Fruit fly (Drosophila melanogaster) whole organism, embryonic: ENCODE results near the gene CG13931.
A peak's percentile ranks its signal among the peaks of the same experiment; 100 is the strongest.

Source experiments
- CG10267 ChIP-seq: fragments of 200-800 bp; sonication (Bioruptor generic); optimal IDR thresholded peaks from 2 replicates; lab custom pipeline; 2018; ENCODE audit warnings: missing biosample characterization, mild to moderate bottlenecking, missing genetic modification characterization, moderate library complexity
- CG10979 ChIP-seq: fragments of 200-800 bp; sonication (Bioruptor generic); optimal IDR thresholded peaks from 2 replicates; lab custom pipeline; 2018; ENCODE audit warnings: missing biosample characterization, mild to moderate bottlenecking, missing genetic modification characterization, moderate library complexity
- CG11695 ChIP-seq: fragments of 200-800 bp; sonication (Bioruptor generic); IDR thresholded peaks from 3 replicates; pipeline ENCODE4 v1.3.6; 2022; ENCODE audit warnings: missing biosample characterization, missing genetic modification characterization
- CG13287 ChIP-seq: fragments of 200-800 bp; sonication (Bioruptor generic); IDR thresholded peaks from 2 replicates; pipeline ENCODE4 v1.3.6; 2022; ENCODE audit warnings: missing biosample characterization, missing genetic modification characterization; ENCODE audit not compliant: partially characterized antibody
- CG14710 ChIP-seq: fragments of 200-800 bp; sonication (Bioruptor generic); optimal IDR thresholded peaks from 3 replicates; lab custom pipeline; 2019; ENCODE audit warnings: missing biosample characterization, mild to moderate bottlenecking, missing genetic modification characterization, moderate library complexity
- CG15514 ChIP-seq: fragments of 200-800 bp; sonication (Bioruptor generic); optimal IDR thresholded peaks from 3 replicates; lab custom pipeline; 2017; ENCODE audit warnings: missing biosample characterization, missing genetic modification characterization, mild to moderate bottlenecking, moderate library complexity, missing genetic modification reagents
- CG17361 ChIP-seq: fragments of 200-800 bp; sonication (Bioruptor generic); IDR thresholded peaks from 3 replicates; pipeline ENCODE4 v1.3.6; 2022; ENCODE audit warnings: missing biosample characterization, missing genetic modification characterization
- CG34224 ChIP-seq: fragments of 200-800 bp; sonication (Bioruptor generic); IDR thresholded peaks from 3 replicates; pipeline ENCODE4 v1.3.6; 2022; ENCODE audit warnings: missing biosample characterization, missing genetic modification characterization; ENCODE audit not compliant: partially characterized antibody
- CG4328 ChIP-seq: fragments of 200-800 bp; sonication (Bioruptor generic); optimal IDR thresholded peaks from 3 replicates; lab custom pipeline; 2017; ENCODE audit warnings: missing biosample characterization, missing genetic modification reagents, missing genetic modification characterization
- CG8924 ChIP-seq: fragments of 200-800 bp; optimal IDR thresholded peaks from 3 replicates; lab custom pipeline; 2019; ENCODE audit warnings: missing biosample characterization, mild to moderate bottlenecking, missing genetic modification characterization, moderate library complexity
- CG9437 ChIP-seq: fragments of 200-800 bp; sonication (Bioruptor generic); optimal IDR thresholded peaks from 2 replicates; lab custom pipeline; 2018; ENCODE audit warnings: missing biosample characterization, mild to moderate bottlenecking, missing genetic modification characterization
- CG9797 ChIP-seq: fragments of 200-800 bp; sonication (Bioruptor generic); optimal IDR thresholded peaks from 3 replicates; lab custom pipeline; 2018; ENCODE audit warnings: missing biosample characterization, mild to moderate bottlenecking, missing genetic modification characterization
- Dp ChIP-seq: fragments of 200-800 bp; sonication (Bioruptor generic); optimal IDR thresholded peaks from 2 replicates; lab custom pipeline; 2018; ENCODE audit warnings: missing biosample characterization, mild to moderate bottlenecking, missing genetic modification characterization, moderate library complexity
- E2f2 ChIP-seq: fragments of 200-800 bp; sonication (Bioruptor generic); IDR thresholded peaks from 2 replicates; pipeline ENCODE4 v1.3.6; 2022; ENCODE audit warnings: missing biosample characterization, missing genetic modification characterization
- Elba2 ChIP-seq: fragments of 200-800 bp; sonication (Bioruptor generic); optimal IDR thresholded peaks from 3 replicates; lab custom pipeline; 2016; ENCODE audit warnings: missing biosample characterization, missing genetic modification characterization
- HmgZ ChIP-seq: fragments of 200-800 bp; sonication (Bioruptor generic); optimal IDR thresholded peaks from 2 replicates; lab custom pipeline; 2018; ENCODE audit warnings: missing biosample characterization, mild to moderate bottlenecking, missing genetic modification characterization
- Lhr ChIP-seq: fragments of 200-800 bp; sonication (Bioruptor generic); optimal IDR thresholded peaks from 3 replicates; lab custom pipeline; 2017; ENCODE audit warnings: mild to moderate bottlenecking, missing biosample characterization, missing genetic modification reagents, missing genetic modification characterization
- MBD-R2 ChIP-seq: fragments of 200-800 bp; sonication (Bioruptor generic); IDR thresholded peaks from 2 replicates; pipeline ENCODE4 v1.3.6; 2022; ENCODE audit warnings: missing biosample characterization, missing genetic modification characterization
- MESR4 ChIP-seq: fragments of 200-800 bp; sonication (Bioruptor generic); optimal IDR thresholded peaks from 2 replicates; lab custom pipeline; 2018; ENCODE audit warnings: missing biosample characterization, mild to moderate bottlenecking, missing genetic modification characterization, moderate library complexity
- Max ChIP-seq: fragments of 200-800 bp; sonication (Bioruptor generic); optimal IDR thresholded peaks from 2 replicates; lab custom pipeline; 2016; ENCODE audit warnings: missing biosample characterization, mild to moderate bottlenecking, missing genetic modification characterization
- Myb ChIP-seq: fragments of 200-800 bp; sonication (Bioruptor generic); optimal IDR thresholded peaks from 2 replicates; lab custom pipeline; 2016; ENCODE audit warnings: missing biosample characterization, missing genetic modification characterization
- NC2β ChIP-seq: fragments of 200-800 bp; sonication (Bioruptor generic); optimal IDR thresholded peaks from 2 replicates; lab custom pipeline; 2016; ENCODE audit warnings: missing biosample characterization, missing genetic modification characterization
- Nf-YC ChIP-seq: fragments of 200-800 bp; optimal IDR thresholded peaks from 3 replicates; lab custom pipeline; 2019; ENCODE audit warnings: missing biosample characterization, mild to moderate bottlenecking, missing genetic modification characterization, moderate library complexity
- Opbp ChIP-seq: fragments of 200-800 bp; sonication (Bioruptor generic); IDR thresholded peaks from 3 replicates; pipeline ENCODE4 v1.3.6; 2022; ENCODE audit warnings: missing biosample characterization, missing genetic modification characterization; ENCODE audit not compliant: partially characterized antibody
- Scr ChIP-seq: fragments of 200-800 bp; sonication (Bioruptor generic); IDR thresholded peaks from 2 replicates; pipeline ENCODE4 v1.3.6; 2022; ENCODE audit warnings: missing biosample characterization, missing genetic modification characterization; ENCODE audit not compliant: partially characterized antibody
- Sry-β ChIP-seq: fragments of 200-800 bp; sonication (Bioruptor generic); optimal IDR thresholded peaks from 2 replicates; lab custom pipeline; 2018; ENCODE audit warnings: missing biosample characterization, mild to moderate bottlenecking, missing genetic modification characterization, moderate library complexity
- YL-1 ChIP-seq: fragments of 200-800 bp; sonication (Bioruptor generic); optimal IDR thresholded peaks from 3 replicates; lab custom pipeline; 2017; ENCODE audit warnings: missing biosample characterization, mild to moderate bottlenecking, missing genetic modification characterization
- amos ChIP-seq: fragments of 200-800 bp; sonication (Bioruptor generic); IDR thresholded peaks from 2 replicates; pipeline ENCODE4 v1.3.6; 2022; ENCODE audit warnings: missing biosample characterization, missing genetic modification characterization; ENCODE audit not compliant: partially characterized antibody
- ap ChIP-seq: fragments of 200-800 bp; sonication (Bioruptor generic); IDR thresholded peaks from 2 replicates; pipeline ENCODE4 v1.3.6; 2022; ENCODE audit warnings: missing biosample characterization, missing genetic modification characterization
- bigmax ChIP-seq: fragments of 200-800 bp; sonication (Bioruptor generic); optimal IDR thresholded peaks from 2 replicates; lab custom pipeline; 2018; ENCODE audit warnings: missing biosample characterization, mild to moderate bottlenecking, missing genetic modification characterization
- chinmo ChIP-seq: fragments of 200-800 bp; sonication (Bioruptor generic); IDR thresholded peaks from 4 replicates; pipeline ENCODE4 v1.3.6; 2022; ENCODE audit warnings: missing biosample characterization, missing genetic modification characterization; ENCODE audit not compliant: partially characterized antibody
- crol ChIP-seq: fragments of 200-800 bp; sonication (Bioruptor generic); IDR thresholded peaks from 2 replicates; pipeline ENCODE4 v1.3.6; 2022; ENCODE audit warnings: missing biosample characterization, missing genetic modification characterization
- gcm ChIP-seq: fragments of 200-800 bp; sonication (Bioruptor generic); optimal IDR thresholded peaks from 2 replicates; lab custom pipeline; 2019; ENCODE audit warnings: missing biosample characterization, mild to moderate bottlenecking, missing genetic modification characterization, moderate library complexity
- gfzf ChIP-seq: fragments of 200-800 bp; sonication (Bioruptor generic); optimal IDR thresholded peaks from 2 replicates; lab custom pipeline; 2016; ENCODE audit warnings: missing biosample characterization, mild to moderate bottlenecking, missing genetic modification characterization, moderate library complexity
- grau ChIP-seq: fragments of 200-800 bp; optimal IDR thresholded peaks from 3 replicates; lab custom pipeline; 2019; ENCODE audit warnings: missing biosample characterization, mild to moderate bottlenecking, missing genetic modification characterization, moderate library complexity
- hkb ChIP-seq, 2 experiments: fragments of 200-800 bp in 1 of 2; fragments of >200 bp in 1 of 2; sonication (Bioruptor generic) in 1 of 2; IDR thresholded peaks in 1 of 2; optimal IDR thresholded peaks in 1 of 2; 2 replicates each; pipeline versions ENCODE4 v1.3.6 to Lab custom; 2017 to 2022; ENCODE audit warnings: missing biosample characterization in 1 of 2, missing genetic modification characterization in 1 of 2
- jigr1 ChIP-seq: fragments of 200-800 bp; sonication (Bioruptor generic); IDR thresholded peaks from 3 replicates; pipeline ENCODE4 v1.3.6; 2022; ENCODE audit warnings: missing biosample characterization, missing genetic modification characterization
- knrl ChIP-seq: fragments of 200-800 bp; sonication (Bioruptor generic); IDR thresholded peaks from 3 replicates; pipeline ENCODE4 v1.3.6; 2022; ENCODE audit warnings: missing biosample characterization, missing genetic modification characterization; ENCODE audit not compliant: partially characterized antibody
- lbe ChIP-seq: fragments of 200-800 bp; sonication (Bioruptor generic); optimal IDR thresholded peaks from 2 replicates; lab custom pipeline; 2016; ENCODE audit warnings: missing biosample characterization, mild to moderate bottlenecking, missing genetic modification characterization
- lola ChIP-seq, 3 experiments: fragments of >200 bp in 2 of 3; fragments of 200-800 bp in 1 of 3; sonication (Bioruptor generic) in 1 of 3; optimal IDR thresholded peaks; 2 replicates each; lab custom pipeline; 2017 to 2019; ENCODE audit warnings: missing biosample characterization in 3 of 3, missing genetic modification characterization in 3 of 3, mild to moderate bottlenecking in 1 of 3, moderate library complexity in 1 of 3
- nmo ChIP-seq: fragments of 200-800 bp; sonication (Bioruptor generic); optimal IDR thresholded peaks from 2 replicates; lab custom pipeline; 2018; ENCODE audit warnings: missing biosample characterization, mild to moderate bottlenecking, missing genetic modification characterization, moderate library complexity
- phol ChIP-seq: fragments of 200-800 bp; sonication (Bioruptor generic); optimal IDR thresholded peaks from 3 replicates; lab custom pipeline; 2018; ENCODE audit warnings: missing biosample characterization, mild to moderate bottlenecking, missing genetic modification characterization, moderate library complexity
- row ChIP-seq: fragments of 200-800 bp; sonication (Bioruptor generic); IDR thresholded peaks from 3 replicates; pipeline ENCODE4 v1.3.6; 2022; ENCODE audit warnings: missing biosample characterization, missing genetic modification characterization
- schlank ChIP-seq: fragments of 200-800 bp; sonication (Bioruptor generic); optimal IDR thresholded peaks from 2 replicates; lab custom pipeline; 2018; ENCODE audit warnings: missing biosample characterization, mild to moderate bottlenecking, missing genetic modification characterization
- sens ChIP-seq: fragments of 200-800 bp; sonication (Bioruptor generic); peaks from one replicate; lab custom pipeline; 2016; ENCODE audit warnings: missing biosample characterization, missing genetic modification characterization
- sna ChIP-seq: fragments of 200-800 bp; sonication (Bioruptor generic); IDR thresholded peaks from 2 replicates; pipeline ENCODE4 v1.3.6; 2022; ENCODE audit warnings: missing biosample characterization, missing genetic modification characterization; ENCODE audit not compliant: partially characterized antibody
- unc-4 ChIP-seq: fragments of 200-800 bp; sonication (Bioruptor generic); IDR thresholded peaks from 2 replicates; pipeline ENCODE4 v1.3.6; 2022; ENCODE audit warnings: missing biosample characterization, missing genetic modification characterization; ENCODE audit not compliant: partially characterized antibody

The CG13931 gene

DNA sequence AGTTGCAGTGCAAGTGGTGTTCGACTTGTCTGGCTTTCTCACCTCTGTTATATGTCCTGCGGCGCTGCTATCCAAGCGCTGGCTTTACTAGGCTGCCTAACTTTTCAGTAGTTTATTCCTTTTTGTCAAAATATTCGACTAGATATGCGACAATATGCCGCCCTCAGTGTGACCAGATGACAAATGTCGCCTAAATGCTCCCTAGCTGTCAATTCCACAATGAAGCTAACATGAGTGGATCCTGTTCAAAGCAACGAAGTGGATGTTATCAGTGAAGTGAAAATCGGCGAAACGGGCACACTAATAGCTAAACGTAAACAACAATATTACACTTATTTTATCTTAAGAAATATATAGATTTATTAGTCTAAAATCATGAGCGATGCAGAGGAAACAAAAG, 37.3 kb downstream of the CG13931 start, which contains the start of the genes Srrm234 and CG7974 (continued):
- TF ChIP-seq sna (GFP tag; lab: Robert Waterston, UW) (peak; percentile 39; the same call in 1 of the 2 replicates), Dp (GFP tag; lab: Kevin White, UChicago) (peak; percentile 43), knrl (GFP tag; lab: Robert Waterston, UW) (0 out of 3 replicates have a peak, but pooled peaks have one; percentile 11), ap (GFP tag; lab: Robert Waterston, UW) (no peak), jigr1 (GFP tag; lab: Robert Waterston, UW) (no peak), CG4328 (GFP tag; lab: Kevin White, UChicago) (no peak), YL-1 (GFP tag; lab: Kevin White, UChicago) (peak; percentile 66), Opbp (peak; percentile 51; the same call in 1 of the 3 replicates), CG10267 (peak; percentile 37), amos (GFP tag; lab: Robert Waterston, UW) (peak; percentile 38; the same call in 1 of the 2 replicates), row (peak; percentile 29; the same call in 1 of the 3 replicates), E2f2 (GFP tag; lab: Robert Waterston, UW) (peak; percentile 55), CG34224 (GFP tag; lab: Robert Waterston, UW) (peak; percentile 36; the same call in 1 of the 3 replicates), Max (GFP tag; lab: Kevin White, UChicago) (peak; percentile 3), sens (peak; percentile 54), HmgZ (tag; lab: Kevin White, UChicago) (peak; percentile 20), Elba2 (GFP tag; lab: Kevin White, UChicago) (peak; percentile 94), lola (GFP tag; optimal IDR thresholded peaks at IDR 0.05; lab: Kevin White, UChicago) (no peak), NC2β (GFP tag; lab: Kevin White, UChicago) (peak; percentile 14), Myb (GFP tag; lab: Kevin White, UChicago) (peak; percentile 7), bigmax (GFP tag; lab: Kevin White, UChicago) (peak; percentile 46), MBD-R2 (GFP tag; lab: Robert Waterston, UW) (peak; percentile 93), nmo (GFP tag; lab: Kevin White, UChicago) (peak; percentile 10), CG11695 (GFP tag; lab: Robert Waterston, UW) (no peak), lbe (GFP tag; lab: Kevin White, UChicago) (peak; percentile 31), Scr (GFP tag; lab: Robert Waterston, UW) (peak; percentile 34; the same call in 1 of the 2 replicates), CG9797 (GFP tag; lab: Kevin White, UChicago) (peak; percentile 93), grau (peak; percentile 4), MESR4 (peak; percentile 84), schlank (tag; lab: Kevin White, UChicago) (no peak), CG10979 (tag; lab: Kevin White, UChicago) (peak; percentile 6), Nf-YC (tag; lab: Kevin White, UChicago) (peak; percentile 13), CG8924 (tag; lab: Kevin White, UChicago) (peak; percentile 9), gfzf (peak; percentile 88), CG9437 (GFP tag; lab: Kevin White, UChicago) (peak; percentile 83), Lhr (GFP tag; lab: Kevin White, UChicago) (peak; percentile 5), hkb (optimal IDR thresholded peaks at IDR 0.05; lab: Kevin White, UChicago) (no peak), hkb (GFP tag; IDR thresholded peaks at IDR 0.05; lab: Robert Waterston, UW) (0 out of 2 replicates have a peak, but pooled peaks have one; percentile 25), chinmo (GFP tag; lab: Robert Waterston, UW) (0 out of 4 replicates have a peak, but pooled peaks have one; percentile 5), crol (GFP tag; lab: Robert Waterston, UW) (no peak), unc-4 (0 out of 2 replicates have a peak, but pooled peaks have one; percentile 19), CG15514 (GFP tag; lab: Kevin White, UChicago) (peak; percentile 93), CG13287 (GFP tag; lab: Robert Waterston, UW) (peak; percentile 69), Sry-β (GFP tag; lab: Kevin White, UChicago) (peak; percentile 50), gcm (GFP tag; lab: Kevin White, UChicago) (no peak), CG14710 (tag; lab: Kevin White, UChicago) (peak; percentile 49), phol (peak; percentile 53), CG17361 (GFP tag; lab: Robert Waterston, UW) (no peak)
